Worm (Caenorhabditis elegans) whole organism, L3 larva: ENCODE data around the gene chpf-1.

Experiments used
- ZK546.5 ChIP-seq: sonication (generic microtip); optimal IDR thresholded peaks from 2 replicates; lab custom pipeline; 2017; ENCODE audit warnings: missing biosample characterization, missing genetic modification characterization
- ama-1 ChIP-seq: fragments of 150-350 bp; optimal IDR thresholded peaks from 2 replicates; lab custom pipeline; 2018
- ceh-16 ChIP-seq: sonication (generic microtip); optimal IDR thresholded peaks from 2 replicates; lab custom pipeline; 2017; ENCODE audit warnings: missing biosample characterization, missing genetic modification characterization
- ceh-28 ChIP-seq: fragments of 150-350 bp; optimal IDR thresholded peaks from 2 replicates; lab custom pipeline; 2014; ENCODE audit warnings: missing biosample characterization, missing genetic modification reagents, missing genetic modification characterization
- ceh-82 ChIP-seq: fragments of 150-350 bp; optimal IDR thresholded peaks from 2 replicates; lab custom pipeline; 2014; ENCODE audit warnings: missing biosample characterization, missing genetic modification characterization
- ceh-9 ChIP-seq: sonication (generic microtip); optimal IDR thresholded peaks from 2 replicates; lab custom pipeline; 2018; ENCODE audit warnings: missing biosample characterization, missing genetic modification characterization
- daf-12 ChIP-seq: fragments of 150-350 bp; optimal IDR thresholded peaks from 2 replicates; lab custom pipeline; 2014; ENCODE audit warnings: missing biosample characterization, missing genetic modification reagents, missing genetic modification characterization
- egl-5 ChIP-seq: fragments of 150-350 bp; optimal IDR thresholded peaks from 2 replicates; lab custom pipeline; 2017; ENCODE audit warnings: missing biosample characterization, missing genetic modification reagents, missing genetic modification characterization, inconsistent platforms
- eor-1 ChIP-seq, 2 experiments: fragments of 150-350 bp; optimal IDR thresholded peaks; 2 replicates each; lab custom pipeline; 2014 to 2018; ENCODE audit warnings: missing biosample characterization in 2 of 2, missing genetic modification characterization in 2 of 2
- fkh-10 ChIP-seq: sonication (generic microtip); optimal IDR thresholded peaks from 2 replicates; lab custom pipeline; 2017; ENCODE audit warnings: missing biosample characterization, missing genetic modification reagents, missing genetic modification characterization
- fkh-2 ChIP-seq: fragments of 150-350 bp; optimal IDR thresholded peaks from 2 replicates; lab custom pipeline; 2014; ENCODE audit warnings: missing biosample characterization, missing genetic modification reagents, missing genetic modification characterization
- fos-1 ChIP-seq: fragments of 150-350 bp; optimal IDR thresholded peaks from 2 replicates; lab custom pipeline; 2014; ENCODE audit warnings: missing biosample characterization, missing genetic modification characterization
- hmg-11 ChIP-seq: sonication (generic microtip); optimal IDR thresholded peaks from 2 replicates; lab custom pipeline; 2016; ENCODE audit warnings: missing genetic modification characterization, missing compliant biosample characterization
- jun-1 ChIP-seq: fragments of 150-350 bp; optimal IDR thresholded peaks from 2 replicates; lab custom pipeline; 2014; ENCODE audit warnings: missing biosample characterization, missing genetic modification reagents, missing genetic modification characterization
- lin-15B ChIP-seq: fragments of 150-350 bp; optimal IDR thresholded peaks from 2 replicates; lab custom pipeline; 2014; ENCODE audit warnings: missing biosample characterization, missing genetic modification characterization
- lsy-12 ChIP-seq: sonication (generic microtip); optimal IDR thresholded peaks from 2 replicates; lab custom pipeline; 2016; ENCODE audit warnings: mild to moderate bottlenecking, missing genetic modification characterization, missing compliant biosample characterization
- mdl-1 ChIP-seq: fragments of 150-350 bp; optimal IDR thresholded peaks from 2 replicates; lab custom pipeline; 2014; ENCODE audit warnings: missing biosample characterization, missing genetic modification characterization
- nfya-1 ChIP-seq: sonication (generic microtip); optimal IDR thresholded peaks from 2 replicates; lab custom pipeline; 2017; ENCODE audit warnings: missing genetic modification characterization, mild to moderate bottlenecking, missing compliant biosample characterization, antibody characterized with exemption, moderate library complexity; ENCODE audit not compliant: insufficient read depth
- nhr-11 ChIP-seq: fragments of 150-350 bp; optimal IDR thresholded peaks from 2 replicates; lab custom pipeline; 2014; ENCODE audit warnings: missing biosample characterization, missing genetic modification characterization
- nhr-12 ChIP-seq: fragments of 150-350 bp; optimal IDR thresholded peaks from 2 replicates; lab custom pipeline; 2014; ENCODE audit warnings: missing biosample characterization, missing genetic modification characterization
- nhr-23 ChIP-seq: fragments of 150-350 bp; optimal IDR thresholded peaks from 2 replicates; lab custom pipeline; 2014; ENCODE audit warnings: missing biosample characterization, missing genetic modification reagents, missing genetic modification characterization
- nhr-237 ChIP-seq: fragments of 150-350 bp; optimal IDR thresholded peaks from 2 replicates; lab custom pipeline; 2014; ENCODE audit warnings: missing biosample characterization, missing genetic modification characterization
- nhr-25 ChIP-seq: sonication (generic microtip); optimal IDR thresholded peaks from 2 replicates; lab custom pipeline; 2017; ENCODE audit warnings: missing biosample characterization, missing genetic modification characterization
- nhr-28 ChIP-seq: fragments of 150-350 bp; optimal IDR thresholded peaks from 2 replicates; lab custom pipeline; 2014; ENCODE audit warnings: missing biosample characterization, missing genetic modification characterization
- nhr-67 ChIP-seq: fragments of 150-350 bp; optimal IDR thresholded peaks from 2 replicates; lab custom pipeline; 2014; ENCODE audit warnings: missing biosample characterization, missing genetic modification characterization
- nhr-76 ChIP-seq: fragments of 150-350 bp; sonication (generic microtip); optimal IDR thresholded peaks from 5 replicates; lab custom pipeline; 2014; ENCODE audit warnings: missing biosample characterization, missing genetic modification characterization
- nhr-77 ChIP-seq: fragments of 150-350 bp; optimal IDR thresholded peaks from 2 replicates; lab custom pipeline; 2014; ENCODE audit warnings: missing biosample characterization, missing genetic modification characterization
- pha-4 ChIP-seq: fragments of 150-350 bp; optimal IDR thresholded peaks from 2 replicates; lab custom pipeline; 2014; ENCODE audit warnings: missing biosample characterization, missing genetic modification reagents, missing genetic modification characterization
- pqm-1 ChIP-seq: fragments of 150-350 bp; optimal IDR thresholded peaks from 2 replicates; lab custom pipeline; 2017; ENCODE audit warnings: missing biosample characterization, missing genetic modification characterization, inconsistent platforms
- sea-2 ChIP-seq: fragments of 150-350 bp; sonication (generic microtip); optimal IDR thresholded peaks from 4 replicates; lab custom pipeline; 2014; ENCODE audit warnings: missing biosample characterization, missing genetic modification reagents, missing genetic modification characterization
- tbx-2 ChIP-seq: sonication (generic microtip); optimal IDR thresholded peaks from 2 replicates; lab custom pipeline; 2016; ENCODE audit warnings: mild to moderate bottlenecking, missing genetic modification characterization, missing compliant biosample characterization
- unc-39 ChIP-seq: sonication (generic microtip); optimal IDR thresholded peaks from 4 replicates; lab custom pipeline; 2017; ENCODE audit warnings: missing biosample characterization, missing genetic modification characterization
- unc-62 ChIP-seq: fragments of 150-350 bp; sonication (generic microtip); optimal IDR thresholded peaks from 4 replicates; lab custom pipeline; 2014; ENCODE audit warnings: missing biosample characterization, missing genetic modification reagents, missing genetic modification characterization
- zag-1 ChIP-seq: fragments of 150-350 bp; optimal IDR thresholded peaks from 2 replicates; lab custom pipeline; 2014; ENCODE audit warnings: missing biosample characterization, missing genetic modification characterization
- ztf-11 ChIP-seq: fragments of 150-350 bp; optimal IDR thresholded peaks from 2 replicates; lab custom pipeline; 2014; ENCODE audit warnings: missing biosample characterization, missing genetic modification characterization
- ztf-4 ChIP-seq: fragments of 150-350 bp; optimal IDR thresholded peaks from 2 replicates; lab custom pipeline; 2014; ENCODE audit warnings: missing biosample characterization, missing genetic modification characterization

The chpf-1 gene

ce11 chrV:10222007-10222406 is 18.7 kb upstream of the chpf-1 start, which contains the start of gene C12D8.20:
Gene C12D8.20, plus strand, starts transcription at chrV:10222307.
- no peak for TF ChIP-seq nhr-25 (tag; lab: Kevin White, UChicago)
- TF ChIP-seq unc-39 (tag; lab: Kevin White, UChicago) = no peak
- no peak for TF ChIP-seq tbx-2 (tag; lab: Kevin White, UChicago)
- no peak for TF ChIP-seq ceh-82 (tag; lab: Kevin White, UChicago)
- TF ChIP-seq nhr-67 = no peak
- TF ChIP-seq zag-1 (tag; lab: Kevin White, UChicago) = no peak
- TF ChIP-seq unc-62 (GFP tag; lab: Kevin White, UChicago) = no peak

- TF ChIP-seq daf-12 (tag; lab: Kevin White, UChicago) (no peak), ceh-9 (no peak), nhr-67 (no peak), ZK546.5 (tag; lab: Kevin White, UChicago) (no peak), tbx-2 (tag; lab: Kevin White, UChicago) (no peak), ztf-4 (tag; lab: Kevin White, UChicago) (no peak), egl-5 (tag; lab: Kevin White, UChicago) (no peak)
Observed at ce11 chrV:10221317-10221716, 18.0 kb upstream of the chpf-1 start, which contains the start of the genes fipr-5 and fipr-9. Gene fipr-5, minus strand, starts transcription at chrV:10221417. Gene fipr-9, plus strand, starts transcription at chrV:10221662.

- TF ChIP-seq ceh-16 = no peak
- no peak for TF ChIP-seq sea-2 (GFP tag; lab: Kevin White, UChicago)
- TF ChIP-seq pqm-1 (tag; lab: Kevin White, UChicago) = no peak
- no peak for TF ChIP-seq tbx-2 (tag; lab: Kevin White, UChicago)
- TF ChIP-seq nhr-237 = no peak
- no peak for TF ChIP-seq jun-1 (tag; lab: Kevin White, UChicago)
- TF ChIP-seq nfya-1 (tag; lab: Kevin White, UChicago) = no peak
- TF ChIP-seq fos-1 = no peak
Observed at ce11 chrV:10220605-10221004, 17.3 kb upstream of the chpf-1 start, which contains the start of gene C12D8.13. Gene C12D8.13, minus strand, starts transcription at chrV:10220705.

ce11 chrV:10216724-10217123 is 13.4 kb upstream of the chpf-1 start, which contains the start of gene ZK856.14:
Gene ZK856.14, plus strand, starts transcription at chrV:10217024.
- TF ChIP-seq pqm-1 (tag; lab: Kevin White, UChicago) = no peak
- TF ChIP-seq unc-39 (tag; lab: Kevin White, UChicago) = no peak
- TF ChIP-seq nhr-12 (tag; lab: Kevin White, UChicago) = no peak
- no peak for TF ChIP-seq fkh-10 (GFP tag; lab: Kevin White, UChicago)
- TF ChIP-seq ztf-4 (tag; lab: Kevin White, UChicago) = no peak
- TF ChIP-seq sea-2 (GFP tag; lab: Kevin White, UChicago) = no peak
- TF ChIP-seq nhr-23 (tag; lab: Kevin White, UChicago) = no peak
- TF ChIP-seq ZK546.5 (tag; lab: Kevin White, UChicago) = no peak
- no peak for TF ChIP-seq pha-4 (tag; lab: Kevin White, UChicago)
- TF ChIP-seq, all 47 proteins: peak for 0

- TF ChIP-seq fos-1 = no peak
- TF ChIP-seq nhr-28 (tag; lab: Kevin White, UChicago) = no peak
- no peak for TF ChIP-seq ceh-16
- no peak for TF ChIP-seq mdl-1 (tag; lab: Kevin White, UChicago)
- no peak for TF ChIP-seq jun-1 (tag; lab: Kevin White, UChicago)
- no peak for TF ChIP-seq lin-15B (tag; lab: Kevin White, UChicago)
- TF ChIP-seq hmg-11 (tag; lab: Kevin White, UChicago) = no peak
- TF ChIP-seq fkh-2 (tag; lab: Kevin White, UChicago) = no peak
- TF ChIP-seq ceh-28 (tag; lab: Kevin White, UChicago) = no peak
- TF ChIP-seq nhr-77 (tag; lab: Kevin White, UChicago) = no peak
- no peak for TF ChIP-seq eor-1 (tag; optimal IDR thresholded peaks at IDR 0.05; lab: Kevin White, UChicago)
- TF ChIP-seq lsy-12 (tag; lab: Kevin White, UChicago) = no peak
- TF ChIP-seq nhr-237 = no peak
- TF ChIP-seq ztf-11 = no peak
- TF ChIP-seq ama-1 (lab: Kevin White, UChicago) = no peak
- no peak for TF ChIP-seq nhr-11 (tag; lab: Kevin White, UChicago)
- no peak for TF ChIP-seq nhr-76 (tag; lab: Kevin White, UChicago)
- TF ChIP-seq ceh-82 (tag; lab: Kevin White, UChicago) = no peak
- no peak for TF ChIP-seq ztf-4 (tag; lab: Kevin White, UChicago)
Observed at ce11 chrV:10212627-10213026, 9.3 kb upstream of the chpf-1 start, which contains the start of gene hpo-40. Gene hpo-40, plus strand, starts transcription at chrV:10212927.
